Worm (Caenorhabditis elegans) whole organism, young adult: ENCODE measurements around the gene zzz-1.

ENCODE experiments used
- aptf-3 ChIP-seq: fragments of 200-800 bp; sonication (Bioruptor generic); IDR thresholded peaks from 2 replicates; pipeline ENCODE4 v1.3.6; 2022; ENCODE audit warnings: missing genetic modification characterization, missing compliant biosample characterization
- gei-17 ChIP-seq: fragments of 200-800 bp; sonication (Bioruptor generic); optimal IDR thresholded peaks from 2 replicates; lab custom pipeline; 2018; ENCODE audit warnings: mild to moderate bottlenecking, missing genetic modification characterization, missing compliant biosample characterization
- ztf-28 ChIP-seq: fragments of 200-800 bp; sonication (Bioruptor generic); IDR thresholded peaks from 2 replicates; pipeline ENCODE4 v1.3.6; 2022; ENCODE audit warnings: missing genetic modification reagents, missing genetic modification characterization, missing compliant biosample characterization

DNA sequence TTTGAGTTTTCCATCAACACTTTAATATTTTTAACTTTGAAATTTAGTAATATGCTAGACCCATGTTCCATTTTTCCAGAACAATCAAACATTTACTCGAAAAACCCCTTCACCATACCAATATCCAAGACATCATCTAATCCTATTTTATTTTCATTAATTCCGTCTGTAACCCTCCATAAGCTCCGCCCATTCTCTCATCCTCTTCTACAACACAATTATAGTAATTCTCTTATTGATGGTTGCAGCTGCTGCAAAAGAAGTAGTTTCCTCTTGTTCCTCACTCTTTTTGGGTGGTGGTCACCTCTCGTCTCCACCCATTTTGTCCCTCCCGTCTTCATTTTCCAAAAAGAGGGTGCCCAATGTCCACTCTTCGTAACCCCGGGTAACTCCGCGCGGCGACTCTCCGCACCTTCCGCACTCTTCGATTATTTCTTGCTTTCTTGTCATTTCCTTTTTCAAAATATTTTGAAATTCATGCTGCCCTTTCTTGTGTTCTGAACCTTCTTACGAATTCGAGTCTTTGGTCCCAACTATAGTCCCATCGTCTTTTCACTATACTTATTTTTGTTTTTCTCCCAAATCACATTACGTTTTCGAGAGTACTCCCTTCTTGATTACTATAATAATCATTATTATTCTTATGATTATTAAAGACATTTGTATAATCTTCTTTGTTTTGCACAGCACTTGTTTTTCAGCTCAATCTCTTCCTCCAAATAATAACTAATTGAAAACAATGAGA is 28.7 kb downstream of the zzz-1 start, which contains the start of gene F32D8.1:
- TF ChIP-seq gei-17 (GFP tag; lab: Kevin White, UChicago) (no peak), aptf-3 (GFP tag; lab: Robert Waterston, UW) (no peak), ztf-28 (no peak)
